Fruit fly (Drosophila melanogaster) whole organism, embryonic: ENCODE results near the gene SerRS-m.

ENCODE experiments used
- Aef1 ChIP-seq: fragments of 200-800 bp; sonication (Bioruptor generic); IDR thresholded peaks from 3 replicates; pipeline ENCODE4 v1.3.6; 2022; ENCODE audit warnings: missing biosample characterization, missing genetic modification characterization
- Antp ChIP-seq: fragments of 200-800 bp; sonication (Bioruptor generic); optimal IDR thresholded peaks from 3 replicates; lab custom pipeline; 2016; ENCODE audit warnings: missing biosample characterization, missing genetic modification characterization
- B-H1 ChIP-seq: fragments of 200-800 bp; sonication (Bioruptor generic); IDR thresholded peaks from 3 replicates; pipeline ENCODE4 v1.3.6; 2022; ENCODE audit warnings: missing biosample characterization, missing genetic modification characterization
- BEAF-32 ChIP-seq: fragments of 200-800 bp; sonication (Bioruptor generic); optimal IDR thresholded peaks from 3 replicates; lab custom pipeline; 2017; ENCODE audit warnings: missing biosample characterization, missing genetic modification characterization, mild to moderate bottlenecking, moderate library complexity, missing genetic modification reagents
- CG11398 ChIP-seq: fragments of 200-800 bp; sonication (Bioruptor generic); optimal IDR thresholded peaks from 2 replicates; lab custom pipeline; 2016; ENCODE audit warnings: missing biosample characterization, missing genetic modification characterization
- CG13775 ChIP-seq: fragments of 200-800 bp; sonication (Bioruptor generic); optimal IDR thresholded peaks from 3 replicates; lab custom pipeline; 2017; ENCODE audit warnings: missing biosample characterization, mild to moderate bottlenecking, missing genetic modification characterization
- CG14710 ChIP-seq: fragments of 200-800 bp; sonication (Bioruptor generic); optimal IDR thresholded peaks from 3 replicates; lab custom pipeline; 2019; ENCODE audit warnings: missing biosample characterization, mild to moderate bottlenecking, missing genetic modification characterization, moderate library complexity
- CG15269 ChIP-seq: fragments of 200-800 bp; sonication (Bioruptor generic); optimal IDR thresholded peaks from 2 replicates; lab custom pipeline; 2018; ENCODE audit warnings: missing biosample characterization, mild to moderate bottlenecking, missing genetic modification characterization, moderate library complexity
- CG15514 ChIP-seq: fragments of 200-800 bp; sonication (Bioruptor generic); optimal IDR thresholded peaks from 3 replicates; lab custom pipeline; 2017; ENCODE audit warnings: missing biosample characterization, missing genetic modification characterization, mild to moderate bottlenecking, moderate library complexity, missing genetic modification reagents
- CG15696 ChIP-seq: fragments of 200-800 bp; sonication (Bioruptor generic); optimal IDR thresholded peaks from 2 replicates; lab custom pipeline; 2019; ENCODE audit warnings: missing biosample characterization, mild to moderate bottlenecking, missing genetic modification characterization, moderate library complexity
- CG1603 ChIP-seq: fragments of 200-800 bp; sonication (Bioruptor generic); optimal IDR thresholded peaks from 2 replicates; lab custom pipeline; 2019; ENCODE audit warnings: missing biosample characterization, mild to moderate bottlenecking, missing genetic modification characterization, moderate library complexity
- CG17361 ChIP-seq: fragments of 200-800 bp; sonication (Bioruptor generic); IDR thresholded peaks from 3 replicates; pipeline ENCODE4 v1.3.6; 2022; ENCODE audit warnings: missing biosample characterization, missing genetic modification characterization
- CG17385 ChIP-seq: fragments of 200-800 bp; sonication (Bioruptor generic); optimal IDR thresholded peaks from 3 replicates; lab custom pipeline; 2018; ENCODE audit warnings: missing biosample characterization, mild to moderate bottlenecking, missing genetic modification characterization
- CG18262 ChIP-seq: fragments of 200-800 bp; optimal IDR thresholded peaks from 3 replicates; lab custom pipeline; 2019; ENCODE audit warnings: missing biosample characterization, mild to moderate bottlenecking, missing genetic modification characterization, moderate library complexity
- CG2678 ChIP-seq: fragments of 200-800 bp; sonication (Bioruptor generic); optimal IDR thresholded peaks from 3 replicates; lab custom pipeline; 2019; ENCODE audit warnings: missing biosample characterization, mild to moderate bottlenecking, missing genetic modification characterization, moderate library complexity
- CG30020 ChIP-seq: fragments of 200-800 bp; optimal IDR thresholded peaks from 2 replicates; lab custom pipeline; 2019; ENCODE audit warnings: missing biosample characterization, mild to moderate bottlenecking, missing genetic modification characterization, moderate library complexity
- CG31365 ChIP-seq: fragments of 200-800 bp; sonication (Bioruptor generic); optimal IDR thresholded peaks from 2 replicates; lab custom pipeline; 2018; ENCODE audit warnings: missing biosample characterization, mild to moderate bottlenecking, missing genetic modification characterization
- CG32767 ChIP-seq: fragments of 200-800 bp; sonication (Bioruptor generic); IDR thresholded peaks from 2 replicates; pipeline ENCODE4 v1.3.6; 2022; ENCODE audit warnings: missing biosample characterization, missing genetic modification characterization
- CG33557 ChIP-seq: fragments of 200-800 bp; sonication (Bioruptor generic); optimal IDR thresholded peaks from 2 replicates; lab custom pipeline; 2019; ENCODE audit warnings: missing biosample characterization, mild to moderate bottlenecking, missing genetic modification characterization, moderate library complexity
- CG4360 ChIP-seq: fragments of 200-800 bp; sonication (Bioruptor generic); IDR thresholded peaks from 2 replicates; pipeline ENCODE4 v1.3.6; 2022; ENCODE audit warnings: missing biosample characterization, missing genetic modification characterization
- CG4424 ChIP-seq: fragments of 200-800 bp; sonication (Bioruptor generic); optimal IDR thresholded peaks from 3 replicates; lab custom pipeline; 2016; ENCODE audit warnings: missing biosample characterization, missing genetic modification characterization
- CG4617 ChIP-seq: fragments of 200-800 bp; sonication (Bioruptor generic); optimal IDR thresholded peaks from 3 replicates; lab custom pipeline; 2016; ENCODE audit warnings: missing biosample characterization, missing genetic modification characterization, borderline replicate concordance
- CG5180 ChIP-seq: fragments of 200-800 bp; sonication (Bioruptor generic); optimal IDR thresholded peaks from 3 replicates; lab custom pipeline; 2017; ENCODE audit warnings: missing biosample characterization, missing genetic modification characterization, mild to moderate bottlenecking, moderate library complexity, missing genetic modification reagents
- CG8388 ChIP-seq: fragments of 200-800 bp; sonication (Bioruptor generic); optimal IDR thresholded peaks from 2 replicates; lab custom pipeline; 2019; ENCODE audit warnings: missing biosample characterization, mild to moderate bottlenecking, missing genetic modification characterization, moderate library complexity
- CG8944 ChIP-seq: fragments of 200-800 bp; sonication (Bioruptor generic); optimal IDR thresholded peaks from 3 replicates; lab custom pipeline; 2016; ENCODE audit warnings: missing biosample characterization, missing genetic modification characterization
- Chrac-16 ChIP-seq: fragments of 200-800 bp; sonication (Bioruptor generic); optimal IDR thresholded peaks from 3 replicates; lab custom pipeline; 2016; ENCODE audit warnings: missing biosample characterization, missing genetic modification characterization
- Dp ChIP-seq: fragments of 200-800 bp; sonication (Bioruptor generic); optimal IDR thresholded peaks from 2 replicates; lab custom pipeline; 2018; ENCODE audit warnings: missing biosample characterization, mild to moderate bottlenecking, missing genetic modification characterization, moderate library complexity
- Eip74EF ChIP-seq, 2 experiments: fragments of 200-800 bp in 1 of 2; fragments of >200 bp in 1 of 2; sonication (Bioruptor generic) in 1 of 2; optimal IDR thresholded peaks; 2 replicates each; lab custom pipeline; 2017 to 2019; ENCODE audit warnings: missing biosample characterization in 2 of 2, missing genetic modification characterization in 2 of 2, mild to moderate bottlenecking in 1 of 2, moderate library complexity in 1 of 2
- Ets65A ChIP-seq: fragments of 200-800 bp; sonication (Bioruptor generic); peaks from one replicate; lab custom pipeline; 2016; ENCODE audit warnings: missing biosample characterization, missing genetic modification characterization
- Fer3 ChIP-seq: fragments of 200-800 bp; sonication (Bioruptor generic); optimal IDR thresholded peaks from 2 replicates; lab custom pipeline; 2018; ENCODE audit warnings: missing biosample characterization, mild to moderate bottlenecking, missing genetic modification characterization, moderate library complexity
- MESR4 ChIP-seq: fragments of 200-800 bp; sonication (Bioruptor generic); optimal IDR thresholded peaks from 2 replicates; lab custom pipeline; 2018; ENCODE audit warnings: missing biosample characterization, mild to moderate bottlenecking, missing genetic modification characterization, moderate library complexity
- PHDP ChIP-seq: fragments of 200-800 bp; sonication (Bioruptor generic); optimal IDR thresholded peaks from 3 replicates; lab custom pipeline; 2018; ENCODE audit warnings: missing biosample characterization, mild to moderate bottlenecking, missing genetic modification characterization, moderate library complexity
- Poxn ChIP-seq: fragments of 200-800 bp; sonication (Bioruptor generic); IDR thresholded peaks from 2 replicates; pipeline ENCODE4 v1.3.6; 2022; ENCODE audit warnings: missing biosample characterization, missing genetic modification characterization
- Sry-β ChIP-seq: fragments of 200-800 bp; sonication (Bioruptor generic); optimal IDR thresholded peaks from 2 replicates; lab custom pipeline; 2018; ENCODE audit warnings: missing biosample characterization, mild to moderate bottlenecking, missing genetic modification characterization, moderate library complexity
- YL-1 ChIP-seq: fragments of 200-800 bp; sonication (Bioruptor generic); optimal IDR thresholded peaks from 3 replicates; lab custom pipeline; 2017; ENCODE audit warnings: missing biosample characterization, mild to moderate bottlenecking, missing genetic modification characterization
- az2 ChIP-seq: fragments of 200-800 bp; sonication (Bioruptor generic); optimal IDR thresholded peaks from 3 replicates; lab custom pipeline; 2016; ENCODE audit warnings: missing biosample characterization, missing genetic modification characterization
- bbx ChIP-seq: fragments of 200-800 bp; sonication (Bioruptor generic); IDR thresholded peaks from 2 replicates; pipeline ENCODE4 v1.3.6; 2022; ENCODE audit warnings: missing biosample characterization, missing genetic modification characterization; ENCODE audit not compliant: partially characterized antibody
- cg ChIP-seq: fragments of 200-800 bp; sonication (Bioruptor generic); optimal IDR thresholded peaks from 3 replicates; lab custom pipeline; 2019; ENCODE audit warnings: missing biosample characterization, mild to moderate bottlenecking, missing genetic modification characterization, moderate library complexity
- crp ChIP-seq, 2 experiments: fragments of 200-800 bp; sonication (Bioruptor generic); optimal IDR thresholded peaks; 2 replicates in 1 of 2; 3 replicates in 1 of 2; lab custom pipeline; 2017; ENCODE audit warnings: missing biosample characterization in 2 of 2, missing genetic modification characterization in 2 of 2, mild to moderate bottlenecking in 1 of 2, moderate library complexity in 1 of 2
- dpn ChIP-seq, 2 experiments: fragments of 200-800 bp; sonication (Bioruptor generic); optimal IDR thresholded peaks; 3 replicates each; lab custom pipeline; 2016; ENCODE audit warnings: missing biosample characterization in 2 of 2, missing genetic modification characterization in 2 of 2
- gsb-n ChIP-seq: fragments of 200-800 bp; sonication (Bioruptor generic); optimal IDR thresholded peaks from 3 replicates; lab custom pipeline; 2018; ENCODE audit warnings: missing biosample characterization, mild to moderate bottlenecking, missing genetic modification characterization
- klu ChIP-seq: fragments of 200-800 bp; sonication (Bioruptor generic); IDR thresholded peaks from 2 replicates; pipeline ENCODE4 v1.3.6; 2022; ENCODE audit warnings: missing biosample characterization, missing genetic modification characterization
- lola ChIP-seq, 3 experiments: fragments of >200 bp in 2 of 3; fragments of 200-800 bp in 1 of 3; sonication (Bioruptor generic) in 1 of 3; optimal IDR thresholded peaks; 2 replicates each; lab custom pipeline; 2017 to 2019; ENCODE audit warnings: missing biosample characterization in 3 of 3, missing genetic modification characterization in 3 of 3, mild to moderate bottlenecking in 1 of 3, moderate library complexity in 1 of 3
- nerfin-1 ChIP-seq: fragments of 200-800 bp; sonication (Bioruptor generic); optimal IDR thresholded peaks from 3 replicates; lab custom pipeline; 2019; ENCODE audit warnings: missing biosample characterization, mild to moderate bottlenecking, missing genetic modification characterization, moderate library complexity
- oc ChIP-seq: fragments of 200-800 bp; sonication (Bioruptor generic); optimal IDR thresholded peaks from 2 replicates; lab custom pipeline; 2018; ENCODE audit warnings: missing biosample characterization, mild to moderate bottlenecking, missing genetic modification characterization, moderate library complexity
- pzg ChIP-seq: fragments of 200-800 bp; sonication (Bioruptor generic); optimal IDR thresholded peaks from 3 replicates; lab custom pipeline; 2018; ENCODE audit warnings: missing biosample characterization, mild to moderate bottlenecking, missing genetic modification characterization, moderate library complexity
- sens ChIP-seq: fragments of 200-800 bp; sonication (Bioruptor generic); peaks from one replicate; lab custom pipeline; 2016; ENCODE audit warnings: missing biosample characterization, missing genetic modification characterization
- twi ChIP-seq: fragments of 200-800 bp; optimal IDR thresholded peaks from 2 replicates; lab custom pipeline; 2019; ENCODE audit warnings: missing biosample characterization, mild to moderate bottlenecking, missing genetic modification characterization, moderate library complexity

SerRS-m gene

dm6 chr3R:15350993-15351426, 10.5 kb downstream of the SerRS-m start, which contains the start of the genes Trs33 and Tmtc4 (continued):
- TF ChIP-seq CG31365 (tag; lab: Kevin White, UChicago) (no peak), Chrac-16 (peak; percentile 1), CG11398 (GFP tag; lab: Kevin White, UChicago) (no peak), az2 (GFP tag; lab: Kevin White, UChicago) (peak; percentile 22), Antp (GFP tag; lab: Kevin White, UChicago) (no peak), bbx (GFP tag; lab: Robert Waterston, UW) (peak; percentile 16; the same call in 1 of the 2 replicates), Sry-β (GFP tag; lab: Kevin White, UChicago) (peak; percentile 89), dpn (GFP tag; optimal IDR thresholded peaks at IDR 0.05; lab: Kevin White, UChicago) (peak in 1 of 2 experiments; percentile 28), cg (GFP tag; lab: Kevin White, UChicago) (no peak), crp (GFP tag; optimal IDR thresholded peaks at IDR 0.05; lab: Kevin White, UChicago) (peak in 1 of 2 experiments; percentile 89), CG15696 (tag; lab: Kevin White, UChicago) (peak; percentile 47), YL-1 (GFP tag; lab: Kevin White, UChicago) (peak; percentile 11), nerfin-1 (tag; lab: Kevin White, UChicago) (peak; percentile 46), klu (GFP tag; lab: Robert Waterston, UW) (peak; percentile 28; the same call in 1 of the 2 replicates), CG8944 (GFP tag; lab: Kevin White, UChicago) (no peak), CG33557 (GFP tag; lab: Kevin White, UChicago) (peak; percentile 34), CG17385 (GFP tag; lab: Kevin White, UChicago) (peak; percentile 44), CG15514 (GFP tag; lab: Kevin White, UChicago) (peak; percentile 61), CG4360 (GFP tag; lab: Robert Waterston, UW) (peak; percentile 41; the same call in 1 of the 2 replicates), twi (tag; lab: Kevin White, UChicago) (peak; percentile 44), CG13775 (peak; percentile 35), CG4424 (GFP tag; lab: Kevin White, UChicago) (peak; percentile 26), CG30020 (peak; percentile 44), CG8388 (GFP tag; lab: Kevin White, UChicago) (peak; percentile 35), CG1603 (tag; lab: Kevin White, UChicago) (peak; percentile 43), Fer3 (tag; lab: Kevin White, UChicago) (peak; percentile 32), sens (peak; percentile 67), CG17361 (GFP tag; lab: Robert Waterston, UW) (peak; percentile 57; the same call in 2 of the 3 replicates), CG2678 (tag; lab: Kevin White, UChicago) (peak; percentile 64), CG32767 (GFP tag; lab: Robert Waterston, UW) (peak; percentile 22; the same call in 1 of the 2 replicates), MESR4 (GFP tag; lab: Kevin White, UChicago) (peak; percentile 32), Ets65A (GFP tag; lab: Kevin White, UChicago) (peak; percentile 69), pzg (peak; percentile 37), CG14710 (tag; lab: Kevin White, UChicago) (peak; percentile 62), lola (GFP tag; optimal IDR thresholded peaks at IDR 0.05; lab: Kevin White, UChicago) (peak in 1 of 3 experiments; percentile 40), Eip74EF (GFP tag; optimal IDR thresholded peaks at IDR 0.05; lab: Kevin White, UChicago) (peak in 1 of 2 experiments; percentile 17), oc (peak; percentile 46), Dp (GFP tag; lab: Kevin White, UChicago) (no peak), CG18262 (tag; lab: Kevin White, UChicago) (peak; percentile 50), Aef1 (GFP tag; lab: Robert Waterston, UW) (peak; percentile 43; the same call in 2 of the 3 replicates), Poxn (GFP tag; lab: Robert Waterston, UW) (no peak), CG4617 (GFP tag; lab: Kevin White, UChicago) (peak; percentile 72), BEAF-32 (GFP tag; lab: Kevin White, UChicago) (peak; percentile 25), CG15269 (peak; percentile 59), gsb-n (tag; lab: Kevin White, UChicago) (peak; percentile 58), PHDP (tag; lab: Kevin White, UChicago) (peak; percentile 51), CG5180 (GFP tag; lab: Kevin White, UChicago) (peak; percentile 70), B-H1 (GFP tag; lab: Robert Waterston, UW) (no peak)
